Fruit fly (Drosophila melanogaster) Kc167 (cell line): Measurements from ENCODE around the gene CG3918.

Source experiments
- Sin3A ChIP-seq: fragments of >200 bp; optimal IDR thresholded peaks from 2 replicates; lab custom pipeline; 2018; ENCODE audit warnings: missing external identifiers
- h ChIP-seq: fragments of >200 bp; optimal IDR thresholded peaks from 3 replicates; lab custom pipeline; 2018; ENCODE audit warnings: missing external identifiers
- insv ChIP-seq: fragments of >200 bp; optimal IDR thresholded peaks from 3 replicates; lab custom pipeline; 2018; ENCODE audit warnings: missing external identifiers
- psq ChIP-seq: fragments of >200 bp; optimal IDR thresholded peaks from 2 replicates; lab custom pipeline; 2017; ENCODE audit warnings: missing external identifiers

DNA sequence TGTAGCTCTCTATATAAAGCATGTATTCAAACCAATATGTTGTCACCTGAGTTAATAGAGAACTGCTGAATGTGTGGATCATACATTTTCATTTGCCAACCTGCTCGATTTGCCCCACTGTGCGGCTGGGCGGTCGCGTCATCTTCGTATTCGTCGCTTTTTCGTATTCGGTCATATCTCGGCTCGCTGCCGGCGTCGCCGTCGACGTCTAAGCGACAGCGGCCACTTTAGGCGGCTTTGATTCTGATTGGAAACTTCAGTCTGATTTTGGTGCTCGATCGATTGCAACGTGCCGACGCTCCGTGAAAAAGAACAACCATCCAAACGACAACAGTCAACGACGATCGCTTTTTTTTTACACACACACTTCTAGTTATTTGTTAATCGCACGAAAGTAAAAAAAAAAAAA is 21.6 kb downstream of the CG3918 start:
- no peak for TF ChIP-seq h (lab: Kevin White, UChicago)
- no peak for TF ChIP-seq Sin3A
- no peak for TF ChIP-seq insv (lab: Kevin White, UChicago)
- no peak for TF ChIP-seq psq (lab: Kevin White, UChicago)
